Fruit fly (Drosophila melanogaster) Kc167 (cell line): Measurements from ENCODE around the gene Spn28F.

Source experiments
- Myc ChIP-seq: fragments of >200 bp; optimal IDR thresholded peaks from 2 replicates; lab custom pipeline; 2017; ENCODE audit warnings: missing external identifiers
- Sin3A ChIP-seq: fragments of >200 bp; optimal IDR thresholded peaks from 2 replicates; lab custom pipeline; 2018; ENCODE audit warnings: missing external identifiers
- insv ChIP-seq: fragments of >200 bp; optimal IDR thresholded peaks from 3 replicates; lab custom pipeline; 2018; ENCODE audit warnings: missing external identifiers
- psq ChIP-seq: fragments of >200 bp; optimal IDR thresholded peaks from 2 replicates; lab custom pipeline; 2017; ENCODE audit warnings: missing external identifiers

DNA sequence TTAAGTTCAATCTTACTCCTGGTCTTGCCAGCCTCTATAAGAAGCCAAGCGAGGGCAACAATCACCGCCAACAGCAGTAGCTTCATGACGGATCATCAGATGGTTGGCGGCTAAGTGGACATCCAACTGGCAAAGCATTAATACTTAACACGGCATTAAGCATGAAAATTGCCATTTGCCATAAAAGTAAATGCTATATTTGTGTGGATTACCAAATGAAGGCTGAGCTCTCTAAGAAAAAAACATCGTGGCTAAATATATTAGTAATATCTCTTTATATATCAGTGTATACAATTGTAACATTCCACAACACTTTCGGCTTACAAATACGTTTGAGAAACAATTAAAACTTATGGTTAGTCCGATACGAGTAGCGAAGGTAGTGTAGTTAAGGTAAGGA lies 2.3 kb upstream of the Spn28F start, which contains the start of gene CG43057:
- TF ChIP-seq Myc (lab: Kevin White, UChicago) (no peak), psq (lab: Kevin White, UChicago) (no peak), Sin3A (lab: Kevin White, UChicago) (no peak), insv (lab: Kevin White, UChicago) (no peak)
